Worm (Caenorhabditis elegans) whole organism, mixed stage, embryonic: ENCODE results near the gene ZK1073.1.

Experiments
- M03D4.4 ChIP-seq: sonication (generic microtip); optimal IDR thresholded peaks from 2 replicates; lab custom pipeline; 2017; ENCODE audit warnings: mild to moderate bottlenecking, missing genetic modification characterization, missing compliant biosample characterization
- lin-13 ChIP-seq: fragments of 150-350 bp; optimal IDR thresholded peaks from 2 replicates; lab custom pipeline; 2014; ENCODE audit warnings: missing biosample characterization, missing genetic modification characterization
- lsy-2 ChIP-seq: fragments of 150-350 bp; optimal IDR thresholded peaks from 2 replicates; lab custom pipeline; 2014; ENCODE audit warnings: missing biosample characterization, missing genetic modification characterization
- mab-5 ChIP-seq: fragments of 150-350 bp; optimal IDR thresholded peaks from 2 replicates; lab custom pipeline; 2014; ENCODE audit warnings: missing biosample characterization, missing genetic modification characterization
- nhr-12 ChIP-seq: fragments of 150-350 bp; optimal IDR thresholded peaks from 2 replicates; lab custom pipeline; 2014; ENCODE audit warnings: missing biosample characterization, missing genetic modification characterization
- nhr-237 ChIP-seq: fragments of 150-350 bp; optimal IDR thresholded peaks from 2 replicates; lab custom pipeline; 2014; ENCODE audit warnings: missing biosample characterization, missing genetic modification characterization
- sem-2 ChIP-seq: fragments of 200-800 bp; sonication (Bioruptor generic); optimal IDR thresholded peaks from 2 replicates; lab custom pipeline; 2018; ENCODE audit warnings: mild to moderate bottlenecking, missing genetic modification characterization, missing compliant biosample characterization
- snpc-4 ChIP-seq: fragments of 150-350 bp; optimal IDR thresholded peaks from 2 replicates; lab custom pipeline; 2014; ENCODE audit warnings: missing biosample characterization, missing genetic modification characterization
- sptf-1 ChIP-seq: sonication (generic microtip); optimal IDR thresholded peaks from 2 replicates; lab custom pipeline; 2017; ENCODE audit warnings: mild to moderate bottlenecking, missing genetic modification characterization, moderate library complexity, missing compliant biosample characterization
- unc-62 ChIP-seq: fragments of 150-350 bp; optimal IDR thresholded peaks from 2 replicates; lab custom pipeline; 2014; ENCODE audit warnings: missing biosample characterization, missing genetic modification reagents, missing genetic modification characterization

DNA sequence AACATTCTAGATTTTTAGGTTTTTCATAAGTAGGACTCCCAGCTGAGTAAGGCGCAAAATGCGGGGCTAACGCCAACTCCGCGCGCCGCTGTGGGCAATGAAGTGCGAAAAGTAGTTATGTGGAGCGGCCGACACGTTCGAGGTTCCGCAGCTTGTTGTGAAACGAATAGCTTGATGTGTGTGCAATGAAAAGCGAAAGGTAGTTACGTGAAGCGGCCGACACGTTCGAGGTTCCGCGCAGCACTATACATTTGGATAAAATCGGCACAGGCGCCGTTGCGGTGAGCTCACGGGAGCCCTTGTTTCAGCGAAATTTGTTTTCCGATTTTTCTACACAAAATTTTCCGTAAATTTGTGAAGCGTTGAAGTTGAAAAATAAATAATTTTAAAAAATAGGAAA is 38.3 kb upstream of the ZK1073.1 start:
- TF ChIP-seq nhr-237 (tag; lab: Kevin White, UChicago) = no peak
- no peak for TF ChIP-seq nhr-12 (tag; lab: Kevin White, UChicago)
- TF ChIP-seq lsy-2 (tag; lab: Kevin White, UChicago) = no peak
- no peak for TF ChIP-seq sptf-1 (tag; lab: Kevin White, UChicago)
- no peak for TF ChIP-seq snpc-4 (tag; lab: Kevin White, UChicago)
- no peak for TF ChIP-seq mab-5 (tag; lab: Kevin White, UChicago)
- no peak for TF ChIP-seq sem-2 (GFP tag; lab: Kevin White, UChicago)
- no peak for TF ChIP-seq lin-13
- TF ChIP-seq unc-62 (GFP tag; lab: Kevin White, UChicago) = no peak
- no peak for TF ChIP-seq M03D4.4
